Worm (Caenorhabditis elegans) whole organism, L1 larva: ENCODE data around the gene C34F11.2.

Experiments used
- F16B12.6 ChIP-seq: fragments of 150-350 bp; optimal IDR thresholded peaks from 2 replicates; lab custom pipeline; 2014; ENCODE audit warnings: missing biosample characterization, missing genetic modification characterization
- Y116A8C.19 ChIP-seq: sonication (generic microtip); optimal IDR thresholded peaks from 2 replicates; lab custom pipeline; 2016; ENCODE audit warnings: missing compliant biosample characterization, missing genetic modification characterization, borderline replicate concordance
- ceh-8 ChIP-seq: fragments of 200-800 bp; sonication (Bioruptor generic); optimal IDR thresholded peaks from 2 replicates; lab custom pipeline; 2018; ENCODE audit warnings: mild to moderate bottlenecking, missing genetic modification characterization, moderate library complexity, missing compliant biosample characterization
- ceh-82 ChIP-seq, 3 experiments: fragments of 150-350 bp in 1 of 3; sonication (generic microtip) in 2 of 3; optimal IDR thresholded peaks; 2 replicates each; lab custom pipeline; 2014 to 2017; ENCODE audit warnings: missing biosample characterization in 3 of 3, missing genetic modification characterization in 3 of 3
- ceh-88 ChIP-seq: fragments of 200-800 bp; sonication (Bioruptor generic); IDR thresholded peaks from 2 replicates; pipeline ENCODE4 v1.3.6; 2022; ENCODE audit warnings: missing genetic modification characterization, missing compliant biosample characterization
- efl-3 ChIP-seq: fragments of 200-800 bp; sonication (Bioruptor generic); optimal IDR thresholded peaks from 2 replicates; lab custom pipeline; 2018; ENCODE audit warnings: mild to moderate bottlenecking, missing genetic modification characterization, missing compliant biosample characterization
- elt-2 ChIP-seq: sonication (generic microtip); optimal IDR thresholded peaks from 2 replicates; lab custom pipeline; 2016; ENCODE audit warnings: missing genetic modification characterization, mild to moderate bottlenecking, inconsistent platforms, missing compliant biosample characterization, missing genetic modification reagents
- elt-3 ChIP-seq, 6 experiments: fragments of 150-350 bp in 1 of 6; sonication (generic microtip); optimal IDR thresholded peaks; 2 replicates each; lab custom pipeline; 2017 to 2018; ENCODE audit warnings: missing biosample characterization in 6 of 6, missing genetic modification characterization in 6 of 6, inconsistent platforms in 1 of 6
- ets-5 ChIP-seq: fragments of 200-800 bp; sonication (Bioruptor generic); IDR thresholded peaks from 2 replicates; pipeline ENCODE4 v1.3.6; 2022; ENCODE audit warnings: missing genetic modification characterization, missing compliant biosample characterization
- fkh-10 ChIP-seq: sonication (generic microtip); optimal IDR thresholded peaks from 2 replicates; lab custom pipeline; 2017; ENCODE audit warnings: missing biosample characterization, missing genetic modification reagents, missing genetic modification characterization
- fkh-4 ChIP-seq: sonication (generic microtip); optimal IDR thresholded peaks from 2 replicates; lab custom pipeline; 2016; ENCODE audit warnings: missing compliant biosample characterization, missing genetic modification characterization, borderline replicate concordance
- fos-1 ChIP-seq: fragments of 150-350 bp; optimal IDR thresholded peaks from 2 replicates; lab custom pipeline; 2014; ENCODE audit warnings: missing biosample characterization, missing genetic modification characterization
- hlh-4 ChIP-seq: sonication (generic microtip); optimal IDR thresholded peaks from 2 replicates; lab custom pipeline; 2016; ENCODE audit warnings: mild to moderate bottlenecking, missing genetic modification characterization, missing compliant biosample characterization
- hpl-2 ChIP-seq: fragments of 150-350 bp; optimal IDR thresholded peaks from 2 replicates; lab custom pipeline; 2014; ENCODE audit warnings: missing biosample characterization, missing genetic modification reagents, missing genetic modification characterization
- irx-1 ChIP-seq: sonication (generic microtip); optimal IDR thresholded peaks from 2 replicates; lab custom pipeline; 2016; ENCODE audit warnings: missing genetic modification characterization, missing compliant biosample characterization
- jun-1 ChIP-seq: fragments of 150-350 bp; optimal IDR thresholded peaks from 2 replicates; lab custom pipeline; 2014; ENCODE audit warnings: missing biosample characterization, missing genetic modification reagents, missing genetic modification characterization
- lin-15B ChIP-seq: fragments of 150-350 bp; sonication (generic microtip); optimal IDR thresholded peaks from 3 replicates; lab custom pipeline; 2014; ENCODE audit warnings: missing biosample characterization, missing genetic modification characterization
- lin-39 ChIP-seq: fragments of 150-350 bp; optimal IDR thresholded peaks from 2 replicates; lab custom pipeline; 2014; ENCODE audit warnings: missing biosample characterization, missing genetic modification reagents, missing genetic modification characterization
- lir-3 ChIP-seq: sonication (generic microtip); optimal IDR thresholded peaks from 2 replicates; lab custom pipeline; 2016; ENCODE audit warnings: mild to moderate bottlenecking, missing genetic modification characterization, moderate library complexity, missing compliant biosample characterization; ENCODE audit not compliant: poor library complexity
- lsy-2 ChIP-seq, 2 experiments: fragments of 150-350 bp; optimal IDR thresholded peaks; 2 replicates each; lab custom pipeline; 2014; ENCODE audit warnings: missing biosample characterization in 2 of 2, missing genetic modification characterization in 2 of 2
- mef-2 ChIP-seq: fragments of 150-350 bp; optimal IDR thresholded peaks from 2 replicates; lab custom pipeline; 2014; ENCODE audit warnings: missing biosample characterization, missing genetic modification characterization
- nhr-20 ChIP-seq: sonication (generic microtip); optimal IDR thresholded peaks from 2 replicates; lab custom pipeline; 2016; ENCODE audit warnings: mild to moderate bottlenecking, missing genetic modification characterization, missing compliant biosample characterization
- nhr-28 ChIP-seq: fragments of 150-350 bp; optimal IDR thresholded peaks from 2 replicates; lab custom pipeline; 2014; ENCODE audit warnings: missing biosample characterization, missing genetic modification characterization
- nhr-71 ChIP-seq: sonication (generic microtip); optimal IDR thresholded peaks from 2 replicates; lab custom pipeline; 2016; ENCODE audit warnings: mild to moderate bottlenecking, missing genetic modification characterization, moderate library complexity, missing compliant biosample characterization
- nhr-76 ChIP-seq: sonication (generic microtip); optimal IDR thresholded peaks from 2 replicates; lab custom pipeline; 2017; ENCODE audit warnings: missing biosample characterization, missing genetic modification characterization
- nhr-84 ChIP-seq: sonication (generic microtip); optimal IDR thresholded peaks from 2 replicates; lab custom pipeline; 2017; ENCODE audit warnings: missing biosample characterization, missing genetic modification characterization
- nhr-85 ChIP-seq: sonication (generic microtip); peaks from one replicate; lab custom pipeline; 2016; ENCODE audit warnings: missing genetic modification characterization, inconsistent platforms, missing compliant biosample characterization
- nhr-90 ChIP-seq: sonication (generic microtip); optimal IDR thresholded peaks from 2 replicates; lab custom pipeline; 2016; ENCODE audit warnings: mild to moderate bottlenecking, missing genetic modification characterization, missing compliant biosample characterization; ENCODE audit not compliant: poor library complexity
- pag-3 ChIP-seq: sonication (generic microtip); optimal IDR thresholded peaks from 2 replicates; lab custom pipeline; 2017; ENCODE audit warnings: missing genetic modification characterization, mild to moderate bottlenecking, missing compliant biosample characterization, antibody characterized with exemption, borderline replicate concordance; ENCODE audit not compliant: insufficient read depth
- pqm-1 ChIP-seq: sonication (generic microtip); optimal IDR thresholded peaks from 3 replicates; lab custom pipeline; 2017; ENCODE audit warnings: missing biosample characterization, missing genetic modification characterization
- skn-1 ChIP-seq: fragments of 150-350 bp; optimal IDR thresholded peaks from 2 replicates; lab custom pipeline; 2014; ENCODE audit warnings: missing biosample characterization, missing genetic modification characterization
- snu-23 ChIP-seq: sonication (generic microtip); optimal IDR thresholded peaks from 2 replicates; lab custom pipeline; 2016; ENCODE audit warnings: missing genetic modification characterization, missing compliant biosample characterization
- sox-4 ChIP-seq: sonication (generic microtip); optimal IDR thresholded peaks from 2 replicates; lab custom pipeline; 2016; ENCODE audit warnings: missing genetic modification characterization, missing compliant biosample characterization
- tlp-1 ChIP-seq: fragments of 150-350 bp; optimal IDR thresholded peaks from 2 replicates; lab custom pipeline; 2014; ENCODE audit warnings: missing biosample characterization, missing genetic modification characterization
- unc-30 ChIP-seq: sonication (generic microtip); optimal IDR thresholded peaks from 2 replicates; lab custom pipeline; 2017; ENCODE audit warnings: missing biosample characterization, missing genetic modification characterization
- unc-62 ChIP-seq: fragments of 150-350 bp; optimal IDR thresholded peaks from 2 replicates; lab custom pipeline; 2014; ENCODE audit warnings: missing biosample characterization, missing genetic modification reagents, missing genetic modification characterization
- vab-15 ChIP-seq: sonication (generic microtip); optimal IDR thresholded peaks from 2 replicates; lab custom pipeline; 2017; ENCODE audit warnings: missing genotype, mild to moderate bottlenecking, missing genetic modification characterization, missing compliant biosample characterization
- xbp-1 ChIP-seq: sonication (generic microtip); optimal IDR thresholded peaks from 2 replicates; lab custom pipeline; 2016; ENCODE audit warnings: missing genetic modification characterization, missing compliant biosample characterization
- zag-1 ChIP-seq: fragments of 150-350 bp; optimal IDR thresholded peaks from 2 replicates; lab custom pipeline; 2014; ENCODE audit warnings: missing biosample characterization, missing genetic modification characterization
- zip-4 ChIP-seq: fragments of 200-800 bp; sonication (Bioruptor generic); optimal IDR thresholded peaks from 2 replicates; lab custom pipeline; 2018; ENCODE audit warnings: mild to moderate bottlenecking, missing genetic modification characterization, moderate library complexity, missing compliant biosample characterization

The C34F11.2 gene

ce11 chrII:5172451-5172850 lies 39.6 kb upstream of the C34F11.2 start, which contains the start of gene C27D6.1:
Gene C27D6.1 (plus strand): TSS chrII:5172751.
- TF ChIP-seq zip-4 (GFP tag; lab: Kevin White, UChicago) (no peak), skn-1 (no peak), elt-3 (tag; optimal IDR thresholded peaks at IDR 0.05; lab: Kevin White, UChicago) (no peak), lin-39 (tag; lab: Kevin White, UChicago) (no peak), sox-4 (tag; lab: Kevin White, UChicago) (no peak), fkh-10 (no peak), hpl-2 (GFP tag; lab: Kevin White, UChicago) (no peak), snu-23 (GFP tag; lab: Kevin White, UChicago) (no peak), nhr-84 (tag; lab: Kevin White, UChicago) (no peak), F16B12.6 (tag; lab: Kevin White, UChicago) (no peak), ceh-88 (GFP tag; lab: Robert Waterston, UW) (no peak)

ce11 chrII:5174370-5174769 lies 37.7 kb upstream of the C34F11.2 start, which contains the start of gene C27D6.3:
Gene C27D6.3 (minus strand): TSS chrII:5174470.
- TF ChIP-seq nhr-20 (no peak), irx-1 (tag; lab: Kevin White, UChicago) (no peak), pag-3 (no peak), nhr-71 (tag; lab: Kevin White, UChicago) (no peak), elt-3 (tag; optimal IDR thresholded peaks at IDR 0.05; lab: Kevin White, UChicago) (no peak), fos-1 (tag; lab: Kevin White, UChicago) (no peak), vab-15 (no peak), nhr-28 (tag; lab: Kevin White, UChicago) (no peak), ceh-88 (GFP tag; lab: Robert Waterston, UW) (no peak)

ce11 chrII:5176934-5177333 lies 35.1 kb upstream of the C34F11.2 start:
- TF ChIP-seq ceh-8 (GFP tag; lab: Kevin White, UChicago) (no peak), ceh-88 (GFP tag; lab: Robert Waterston, UW) (no peak), unc-62 (no peak), hlh-4 (tag; lab: Kevin White, UChicago) (no peak), nhr-76 (tag; lab: Kevin White, UChicago) (no peak), tlp-1 (tag; lab: Kevin White, UChicago) (no peak), irx-1 (tag; lab: Kevin White, UChicago) (no peak), ceh-82 (tag; optimal IDR thresholded peaks at IDR 0.05; lab: Kevin White, UChicago) (no peak), nhr-84 (tag; lab: Kevin White, UChicago) (no peak), ets-5 (GFP tag; lab: Robert Waterston, UW) (no peak), F16B12.6 (tag; lab: Kevin White, UChicago) (no peak), nhr-90 (tag; lab: Kevin White, UChicago) (no peak), xbp-1 (tag; lab: Kevin White, UChicago) (no peak), lin-39 (tag; lab: Kevin White, UChicago) (no peak), lin-15B (no peak), fkh-4 (tag; lab: Kevin White, UChicago) (no peak)

- no peak for TF ChIP-seq lir-3 (tag; lab: Kevin White, UChicago)
- TF ChIP-seq skn-1 = no peak
- no peak for TF ChIP-seq Y116A8C.19
- TF ChIP-seq lin-15B = no peak
- no peak for TF ChIP-seq jun-1
- TF ChIP-seq elt-2 = no peak
- TF ChIP-seq mef-2 (tag; lab: Kevin White, UChicago) = no peak
- TF ChIP-seq fkh-10 = no peak
- no peak for TF ChIP-seq unc-30 (tag; lab: Kevin White, UChicago)
- TF ChIP-seq nhr-85 (tag; lab: Kevin White, UChicago) = no peak
- TF ChIP-seq pqm-1 (tag; lab: Kevin White, UChicago) = no peak
- TF ChIP-seq zag-1 (tag; lab: Kevin White, UChicago) = no peak
- no peak for TF ChIP-seq lsy-2 (tag; optimal IDR thresholded peaks at IDR 0.05; lab: Kevin White, UChicago)
- no peak for TF ChIP-seq efl-3
Measured at ce11 chrII:5177902-5178301, 34.2 kb upstream of the C34F11.2 start, which contains the start of gene C27D6.12. Gene C27D6.12 (minus strand): TSS chrII:5178002.
